Worm (Caenorhabditis elegans): ENCODE measurements around the gene gadr-4.

DNA sequence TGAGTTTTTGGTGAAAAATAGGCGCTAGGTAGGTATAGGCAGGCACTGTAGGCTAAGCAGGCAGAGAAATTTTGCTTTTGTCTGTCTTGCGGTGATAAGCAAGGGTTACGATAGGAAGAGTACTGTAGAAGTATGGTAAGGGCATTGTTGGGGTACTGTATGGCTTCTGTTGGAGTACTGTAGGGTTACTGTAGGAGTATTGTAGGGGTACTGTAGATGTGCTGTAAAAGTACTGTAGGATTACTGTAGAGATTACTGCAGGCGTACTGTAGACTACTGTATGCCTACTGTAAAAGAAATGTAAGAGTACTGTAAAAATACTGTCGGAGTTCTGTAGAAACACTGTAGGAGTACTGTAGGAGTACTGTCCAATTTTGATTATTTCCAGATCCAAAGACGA lies 30.1 kb upstream of the gadr-4 start:
- TF ChIP-seq ama-1 (optimal IDR thresholded peaks at IDR 0.05) = no peak
- no peak for TF ChIP-seq aly-1 (tag; optimal IDR thresholded peaks at IDR 0.05)
- no peak for TF ChIP-seq ets-7 (tag; optimal IDR thresholded peaks at IDR 0.05)
- no peak for TF ChIP-seq ceh-13 (GFP tag; optimal IDR thresholded peaks at IDR 0.05)
- no peak for TF ChIP-seq hmg-4 (GFP tag; optimal IDR thresholded peaks at IDR 0.05)
- TF ChIP-seq sea-1 (GFP tag; conservative IDR thresholded peaks at IDR 0.05) = no peak
- no peak for TF ChIP-seq flt-1 (GFP tag; IDR thresholded peaks at IDR 0.05)
- no peak for TF ChIP-seq scrt-1 (GFP tag; IDR thresholded peaks at IDR 0.05)
- no peak for TF ChIP-seq B0310.2 (tag; optimal IDR thresholded peaks at IDR 0.05)
- no peak for TF ChIP-seq hnd-1 (tag; optimal IDR thresholded peaks at IDR 0.05)
- TF ChIP-seq tbx-37 (GFP tag; conservative IDR thresholded peaks at IDR 0.05) = no peak
